Worm (Caenorhabditis elegans) whole organism, L1 larva: Measurements from ENCODE around the gene C02F12.5.

Experiments used
- C16A3.4 ChIP-seq: fragments of 150-350 bp; optimal IDR thresholded peaks from 2 replicates; lab custom pipeline; 2014; ENCODE audit warnings: missing biosample characterization, missing genetic modification characterization
- Y116A8C.19 ChIP-seq: sonication (generic microtip); optimal IDR thresholded peaks from 2 replicates; lab custom pipeline; 2016; ENCODE audit warnings: missing compliant biosample characterization, missing genetic modification characterization, borderline replicate concordance
- alr-1 ChIP-seq: fragments of 200-800 bp; sonication (Bioruptor generic); optimal IDR thresholded peaks from 2 replicates; lab custom pipeline; 2018; ENCODE audit warnings: borderline replicate concordance, mild to moderate bottlenecking, missing genetic modification characterization, missing compliant biosample characterization
- aly-2 ChIP-seq: fragments of 150-350 bp; optimal IDR thresholded peaks from 2 replicates; lab custom pipeline; 2014; ENCODE audit warnings: missing biosample characterization, missing genetic modification characterization
- ama-1 ChIP-seq: fragments of 150-350 bp; optimal IDR thresholded peaks from 2 replicates; lab custom pipeline; 2014
- blmp-1 ChIP-seq: fragments of 150-350 bp; optimal IDR thresholded peaks from 2 replicates; lab custom pipeline; 2014; ENCODE audit warnings: missing biosample characterization, missing genetic modification characterization
- ceh-8 ChIP-seq: fragments of 200-800 bp; sonication (Bioruptor generic); optimal IDR thresholded peaks from 2 replicates; lab custom pipeline; 2018; ENCODE audit warnings: mild to moderate bottlenecking, missing genetic modification characterization, moderate library complexity, missing compliant biosample characterization
- ceh-90 ChIP-seq: sonication (generic microtip); optimal IDR thresholded peaks from 2 replicates; lab custom pipeline; 2016; ENCODE audit warnings: missing genetic modification characterization, missing compliant biosample characterization
- dpl-1 ChIP-seq, 3 experiments: fragments of 150-350 bp in 2 of 3; sonication (generic microtip) in 1 of 3; optimal IDR thresholded peaks; 2 replicates each; lab custom pipeline; 2014 to 2017; ENCODE audit warnings: missing biosample characterization in 3 of 3, missing genetic modification characterization in 3 of 3, missing genetic modification reagents in 3 of 3
- dsc-1 ChIP-seq: sonication (generic microtip); optimal IDR thresholded peaks from 2 replicates; lab custom pipeline; 2016; ENCODE audit warnings: mild to moderate bottlenecking, missing genetic modification characterization, missing compliant biosample characterization
- efl-1 ChIP-seq, 4 experiments: fragments of 150-350 bp; optimal IDR thresholded peaks in 3 of 4; peaks in 1 of 4; 1 replicate in 1 of 4; 2 replicates in 3 of 4; lab custom pipeline; 2014; ENCODE audit warnings: missing biosample characterization in 2 of 4, missing genetic modification characterization in 2 of 4, missing genetic modification reagents in 2 of 4
- efl-3 ChIP-seq: fragments of 200-800 bp; sonication (Bioruptor generic); optimal IDR thresholded peaks from 2 replicates; lab custom pipeline; 2018; ENCODE audit warnings: mild to moderate bottlenecking, missing genetic modification characterization, missing compliant biosample characterization
- egl-27 ChIP-seq, 2 experiments: fragments of 150-350 bp in 1 of 2; sonication (generic microtip); optimal IDR thresholded peaks; 3 replicates each; lab custom pipeline; 2017 to 2018; ENCODE audit warnings: missing biosample characterization in 2 of 2, missing genetic modification characterization in 2 of 2, missing genetic modification reagents in 2 of 2
- elt-2 ChIP-seq: sonication (generic microtip); optimal IDR thresholded peaks from 2 replicates; lab custom pipeline; 2016; ENCODE audit warnings: missing genetic modification characterization, mild to moderate bottlenecking, inconsistent platforms, missing compliant biosample characterization, missing genetic modification reagents
- fkh-4 ChIP-seq: sonication (generic microtip); optimal IDR thresholded peaks from 2 replicates; lab custom pipeline; 2016; ENCODE audit warnings: missing compliant biosample characterization, missing genetic modification characterization, borderline replicate concordance
- fkh-8 ChIP-seq: sonication (generic microtip); optimal IDR thresholded peaks from 2 replicates; lab custom pipeline; 2016; ENCODE audit warnings: mild to moderate bottlenecking, missing genetic modification characterization, missing compliant biosample characterization
- fos-1 ChIP-seq: fragments of 150-350 bp; optimal IDR thresholded peaks from 2 replicates; lab custom pipeline; 2014; ENCODE audit warnings: missing biosample characterization, missing genetic modification characterization
- grh-1 ChIP-seq: fragments of 200-800 bp; sonication (Bioruptor generic); IDR thresholded peaks from 2 replicates; pipeline ENCODE4 v1.3.6; 2022; ENCODE audit warnings: missing genetic modification reagents, missing genetic modification characterization, missing compliant biosample characterization
- hlh-4 ChIP-seq: sonication (generic microtip); optimal IDR thresholded peaks from 2 replicates; lab custom pipeline; 2016; ENCODE audit warnings: mild to moderate bottlenecking, missing genetic modification characterization, missing compliant biosample characterization
- hpl-2 ChIP-seq: fragments of 150-350 bp; optimal IDR thresholded peaks from 2 replicates; lab custom pipeline; 2014; ENCODE audit warnings: missing biosample characterization, missing genetic modification reagents, missing genetic modification characterization
- irx-1 ChIP-seq: sonication (generic microtip); optimal IDR thresholded peaks from 2 replicates; lab custom pipeline; 2016; ENCODE audit warnings: missing genetic modification characterization, missing compliant biosample characterization
- isw-1 ChIP-seq: fragments of 200-800 bp; sonication (Bioruptor generic); IDR thresholded peaks from 2 replicates; pipeline ENCODE4 v1.3.6; 2022; ENCODE audit warnings: missing genetic modification characterization, missing compliant biosample characterization
- jun-1 ChIP-seq: fragments of 150-350 bp; optimal IDR thresholded peaks from 2 replicates; lab custom pipeline; 2014; ENCODE audit warnings: missing biosample characterization, missing genetic modification reagents, missing genetic modification characterization
- lin-14 ChIP-seq: fragments of 200-800 bp; sonication (Bioruptor generic); optimal IDR thresholded peaks from 2 replicates; lab custom pipeline; 2018; ENCODE audit warnings: mild to moderate bottlenecking, missing genetic modification characterization, moderate library complexity, missing compliant biosample characterization
- lin-35 ChIP-seq, 2 experiments: fragments of 150-350 bp; optimal IDR thresholded peaks; 2 replicates each; lab custom pipeline; 2014; ENCODE audit warnings: missing biosample characterization in 2 of 2, missing genetic modification characterization in 2 of 2, missing genetic modification reagents in 2 of 2
- lir-3 ChIP-seq: sonication (generic microtip); optimal IDR thresholded peaks from 2 replicates; lab custom pipeline; 2016; ENCODE audit warnings: mild to moderate bottlenecking, missing genetic modification characterization, moderate library complexity, missing compliant biosample characterization; ENCODE audit not compliant: poor library complexity
- lsy-2 ChIP-seq, 2 experiments: fragments of 150-350 bp; optimal IDR thresholded peaks; 2 replicates each; lab custom pipeline; 2014; ENCODE audit warnings: missing biosample characterization in 2 of 2, missing genetic modification characterization in 2 of 2
- mab-9 ChIP-seq: fragments of 200-800 bp; sonication (Bioruptor generic); IDR thresholded peaks from 2 replicates; pipeline ENCODE4 v1.3.6; 2022; ENCODE audit warnings: missing genetic modification reagents, missing genetic modification characterization, missing compliant biosample characterization
- nhr-237 ChIP-seq: fragments of 150-350 bp; optimal IDR thresholded peaks from 2 replicates; lab custom pipeline; 2014; ENCODE audit warnings: missing biosample characterization, missing genetic modification characterization
- nhr-28 ChIP-seq: fragments of 150-350 bp; optimal IDR thresholded peaks from 2 replicates; lab custom pipeline; 2014; ENCODE audit warnings: missing biosample characterization, missing genetic modification characterization
- nhr-47 ChIP-seq: sonication (generic microtip); optimal IDR thresholded peaks from 2 replicates; lab custom pipeline; 2016; ENCODE audit warnings: mild to moderate bottlenecking, missing genetic modification characterization, moderate library complexity, missing compliant biosample characterization
- nhr-71 ChIP-seq: sonication (generic microtip); optimal IDR thresholded peaks from 2 replicates; lab custom pipeline; 2016; ENCODE audit warnings: mild to moderate bottlenecking, missing genetic modification characterization, moderate library complexity, missing compliant biosample characterization
- nhr-77 ChIP-seq: fragments of 150-350 bp; optimal IDR thresholded peaks from 2 replicates; lab custom pipeline; 2014; ENCODE audit warnings: missing biosample characterization, missing genetic modification characterization
- nhr-90 ChIP-seq: sonication (generic microtip); optimal IDR thresholded peaks from 2 replicates; lab custom pipeline; 2016; ENCODE audit warnings: mild to moderate bottlenecking, missing genetic modification characterization, missing compliant biosample characterization; ENCODE audit not compliant: poor library complexity
- pax-3 ChIP-seq: fragments of 200-800 bp; sonication (Bioruptor generic); optimal IDR thresholded peaks from 2 replicates; lab custom pipeline; 2018; ENCODE audit warnings: mild to moderate bottlenecking, missing genetic modification characterization, moderate library complexity, missing compliant biosample characterization
- snpc-4 ChIP-seq: fragments of 150-350 bp; optimal IDR thresholded peaks from 2 replicates; lab custom pipeline; 2014; ENCODE audit warnings: missing biosample characterization, missing genetic modification characterization
- sptf-1 ChIP-seq: fragments of 150-350 bp; optimal IDR thresholded peaks from 2 replicates; lab custom pipeline; 2014; ENCODE audit warnings: missing biosample characterization, missing genetic modification characterization
- swsn-7 ChIP-seq: sonication (generic microtip); optimal IDR thresholded peaks from 2 replicates; lab custom pipeline; 2016; ENCODE audit warnings: missing genetic modification characterization, missing compliant biosample characterization
- unc-130 ChIP-seq: fragments of 150-350 bp; optimal IDR thresholded peaks from 2 replicates; lab custom pipeline; 2017; ENCODE audit warnings: missing biosample characterization, missing genetic modification characterization, inconsistent platforms
- unc-62 ChIP-seq: fragments of 150-350 bp; optimal IDR thresholded peaks from 2 replicates; lab custom pipeline; 2014; ENCODE audit warnings: missing biosample characterization, missing genetic modification reagents, missing genetic modification characterization
- vab-15 ChIP-seq: sonication (generic microtip); optimal IDR thresholded peaks from 2 replicates; lab custom pipeline; 2017; ENCODE audit warnings: missing genotype, mild to moderate bottlenecking, missing genetic modification characterization, missing compliant biosample characterization
- xbp-1 ChIP-seq: sonication (generic microtip); optimal IDR thresholded peaks from 2 replicates; lab custom pipeline; 2016; ENCODE audit warnings: missing genetic modification characterization, missing compliant biosample characterization

Gene C02F12.5

DNA sequence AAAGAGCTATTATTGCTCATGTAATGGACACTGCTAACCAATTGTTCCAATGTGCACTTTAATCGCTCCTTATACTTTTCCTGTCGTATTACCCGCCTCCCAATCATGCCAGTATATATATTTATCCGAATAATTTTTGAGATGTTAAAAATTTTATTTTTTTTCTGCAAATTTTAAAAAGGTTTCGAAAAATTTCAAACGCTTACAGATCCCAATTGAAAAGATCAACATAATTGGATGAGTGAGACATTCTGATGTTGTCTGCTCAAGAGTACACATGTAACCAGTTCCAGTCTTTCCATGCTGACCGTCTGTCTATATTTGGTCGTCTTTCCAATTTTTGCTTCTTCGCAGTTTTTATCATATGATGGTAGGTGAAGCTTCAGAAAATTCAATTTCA is 12.7 kb downstream of the C02F12.5 start, which contains the start of gene R11G1.1:
R11G1.1 (plus strand) TSS at position 301 of the 400 bp plus-strand sequence.
- TF ChIP-seq xbp-1 (tag; lab: Kevin White, UChicago) (no peak), ama-1 (no peak), Y116A8C.19 (tag; lab: Kevin White, UChicago) (no peak), unc-130 (tag; lab: Kevin White, UChicago) (no peak), fkh-8 (tag; lab: Kevin White, UChicago) (no peak), jun-1 (no peak), ceh-90 (tag; lab: Kevin White, UChicago) (no peak), efl-3 (GFP tag; lab: Kevin White, UChicago) (no peak), lsy-2 (tag; optimal IDR thresholded peaks at IDR 0.05; lab: Kevin White, UChicago) (no peak), lir-3 (no peak), nhr-28 (tag; lab: Kevin White, UChicago) (no peak), irx-1 (tag; lab: Kevin White, UChicago) (no peak), efl-1 (optimal IDR thresholded peaks at IDR 0.05; lab: Kevin White, UChicago) (no peak), efl-1 (GFP tag; optimal IDR thresholded peaks at IDR 0.05 in 1 of 2; lab: Kevin White, UChicago) (no peak), vab-15 (tag; lab: Kevin White, UChicago) (no peak), nhr-90 (tag; lab: Kevin White, UChicago) (no peak), sptf-1 (tag; lab: Kevin White, UChicago) (no peak), fkh-4 (tag; lab: Kevin White, UChicago) (no peak), egl-27 (tag; optimal IDR thresholded peaks at IDR 0.05; lab: Kevin White, UChicago) (no peak), nhr-77 (no peak), isw-1 (GFP tag; lab: Robert Waterston, UW) (no peak)

DNA sequence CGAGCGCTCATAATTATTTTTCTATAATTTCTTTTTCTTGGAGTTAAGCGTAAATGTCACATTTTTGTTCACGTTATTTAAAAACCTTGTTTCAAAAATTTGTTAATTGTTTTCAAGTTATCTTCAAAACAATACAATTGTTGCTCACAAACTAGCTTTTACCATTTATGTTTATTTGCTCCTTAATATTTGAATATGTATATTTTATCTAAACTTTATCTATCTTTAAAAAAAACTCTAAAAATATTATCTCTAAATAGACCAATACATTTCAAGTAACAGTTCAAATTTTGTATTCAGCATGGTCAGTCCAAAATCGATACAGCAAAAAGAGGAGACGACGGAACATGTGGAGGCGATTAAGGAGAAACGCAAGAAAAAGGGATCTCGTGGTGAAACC is 15.9 kb downstream of the C02F12.5 start, which contains the start of gene R11G1.7:
R11G1.7 (plus strand) TSS at position 301 of the 400 bp plus-strand sequence.
- TF ChIP-seq dpl-1 (GFP tag; optimal IDR thresholded peaks at IDR 0.05; lab: Kevin White, UChicago) (no peak), hpl-2 (GFP tag; lab: Kevin White, UChicago) (no peak), nhr-237 (no peak), jun-1 (no peak), lin-35 (GFP tag; optimal IDR thresholded peaks at IDR 0.05; lab: Kevin White, UChicago) (no peak), nhr-71 (tag; lab: Kevin White, UChicago) (no peak), dsc-1 (tag; lab: Kevin White, UChicago) (no peak), isw-1 (GFP tag; lab: Robert Waterston, UW) (no peak), hlh-4 (tag; lab: Kevin White, UChicago) (no peak), lir-3 (no peak), blmp-1 (tag; lab: Kevin White, UChicago) (no peak), aly-2 (no peak), alr-1 (tag; lab: Kevin White, UChicago) (no peak), snpc-4 (tag; lab: Kevin White, UChicago) (no peak), lin-14 (no peak), swsn-7 (no peak)
- TF ChIP-seq, all 84 proteins: peak for 0

DNA sequence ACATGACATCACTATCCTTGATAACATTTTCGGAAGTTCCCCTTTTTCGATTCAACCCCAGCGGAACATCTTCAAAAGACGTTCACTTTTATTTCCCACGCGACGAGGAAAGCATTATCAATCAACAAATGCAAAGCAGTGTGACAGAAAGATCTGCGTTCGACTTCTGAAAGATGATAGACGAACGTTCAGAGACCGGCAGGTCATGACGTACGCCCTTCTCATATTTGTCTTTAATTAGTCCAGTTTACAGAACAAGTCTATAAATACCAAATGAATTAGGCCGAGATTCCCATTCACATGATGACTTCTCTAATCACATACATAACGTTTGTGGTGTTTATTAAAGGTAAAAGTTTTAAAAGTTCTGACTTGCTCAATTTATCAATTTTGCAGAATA is 17.3 kb downstream of the C02F12.5 start, which contains the start of gene R11G1.11:
R11G1.11 (plus strand) TSS at position 301 of the 400 bp plus-strand sequence.
- TF ChIP-seq nhr-47 (tag; lab: Kevin White, UChicago) (no peak), mab-9 (GFP tag; lab: Robert Waterston, UW) (no peak), swsn-7 (no peak), sptf-1 (tag; lab: Kevin White, UChicago) (no peak), pax-3 (tag; lab: Kevin White, UChicago) (no peak), grh-1 (no peak), elt-2 (tag; lab: Kevin White, UChicago) (no peak), fkh-8 (tag; lab: Kevin White, UChicago) (no peak), ceh-8 (GFP tag; lab: Kevin White, UChicago) (no peak), fos-1 (tag; lab: Kevin White, UChicago) (no peak), alr-1 (tag; lab: Kevin White, UChicago) (no peak), nhr-90 (tag; lab: Kevin White, UChicago) (no peak), C16A3.4 (tag; lab: Kevin White, UChicago) (no peak), unc-62 (no peak)
- TF ChIP-seq, all 84 proteins: peak for 0
